Fruit fly (Drosophila melanogaster) whole organism, embryonic: ENCODE data around the gene CG3634.

Experiments
- Adf1 ChIP-seq: fragments of 200-800 bp; sonication (Bioruptor generic); IDR thresholded peaks from 2 replicates; pipeline ENCODE4 v1.3.6; 2022; ENCODE audit warnings: missing biosample characterization, missing genetic modification characterization
- Awh ChIP-seq: fragments of 200-800 bp; sonication (Bioruptor generic); IDR thresholded peaks from 2 replicates; pipeline ENCODE4, ENCODE4 v1.3.6; 2022; ENCODE audit warnings: missing biosample characterization, missing genetic modification characterization
- Bdp1 ChIP-seq: fragments of 200-800 bp; sonication (Bioruptor generic); optimal IDR thresholded peaks from 3 replicates; lab custom pipeline; 2016; ENCODE audit warnings: missing biosample characterization, missing genetic modification characterization
- BtbVII ChIP-seq: fragments of 200-800 bp; sonication (Bioruptor generic); optimal IDR thresholded peaks from 3 replicates; lab custom pipeline; 2017; ENCODE audit warnings: missing biosample characterization, mild to moderate bottlenecking, missing genetic modification characterization
- CG12155 ChIP-seq: fragments of 200-800 bp; sonication (Bioruptor generic); optimal IDR thresholded peaks from 3 replicates; lab custom pipeline; 2016; ENCODE audit warnings: missing biosample characterization, missing genetic modification characterization
- CG16863 ChIP-seq: fragments of 200-800 bp; sonication (Bioruptor generic); optimal IDR thresholded peaks from 3 replicates; lab custom pipeline; 2016; ENCODE audit warnings: missing biosample characterization, missing genetic modification characterization
- CG17568 ChIP-seq: fragments of 200-800 bp; sonication (Bioruptor generic); optimal IDR thresholded peaks from 2 replicates; lab custom pipeline; 2018; ENCODE audit warnings: missing biosample characterization, mild to moderate bottlenecking, missing genetic modification characterization, moderate library complexity
- CG18476 ChIP-seq: fragments of 200-800 bp; sonication (Bioruptor generic); optimal IDR thresholded peaks from 2 replicates; lab custom pipeline; 2016; ENCODE audit warnings: missing biosample characterization, mild to moderate bottlenecking, missing genetic modification characterization
- CG2889 ChIP-seq: fragments of 200-800 bp; sonication (Bioruptor generic); IDR thresholded peaks from 3 replicates; pipeline ENCODE4 v1.3.6; 2022; ENCODE audit warnings: missing biosample characterization, missing genetic modification characterization
- CG3065 ChIP-seq: fragments of 200-800 bp; sonication (Bioruptor generic); optimal IDR thresholded peaks from 2 replicates; lab custom pipeline; 2016; ENCODE audit warnings: missing biosample characterization, missing genetic modification characterization
- CG3163 ChIP-seq: fragments of 200-800 bp; sonication (Bioruptor generic); optimal IDR thresholded peaks from 3 replicates; lab custom pipeline; 2016; ENCODE audit warnings: missing biosample characterization, missing genetic modification characterization
- CG3995 ChIP-seq: fragments of 200-800 bp; sonication (Bioruptor generic); optimal IDR thresholded peaks from 3 replicates; lab custom pipeline; 2016; ENCODE audit warnings: missing biosample characterization, missing genetic modification characterization
- CG42726 ChIP-seq: fragments of 200-800 bp; sonication (Bioruptor generic); IDR thresholded peaks from 2 replicates; pipeline ENCODE4 v1.3.6; 2022; ENCODE audit warnings: missing biosample characterization, missing genetic modification characterization; ENCODE audit not compliant: partially characterized antibody
- CG4730 ChIP-seq: fragments of 200-800 bp; sonication (Bioruptor generic); IDR thresholded peaks from 2 replicates; pipeline ENCODE4 v1.3.6; 2022; ENCODE audit warnings: missing biosample characterization, missing genetic modification characterization
- CG5245 ChIP-seq: fragments of 200-800 bp; sonication (Bioruptor generic); optimal IDR thresholded peaks from 3 replicates; lab custom pipeline; 2016; ENCODE audit warnings: missing biosample characterization, missing genetic modification characterization
- CG6854 ChIP-seq: fragments of 200-800 bp; sonication (Bioruptor generic); optimal IDR thresholded peaks from 3 replicates; lab custom pipeline; 2017; ENCODE audit warnings: missing biosample characterization, mild to moderate bottlenecking, missing genetic modification characterization
- CG7745 ChIP-seq: fragments of 200-800 bp; sonication (Bioruptor generic); optimal IDR thresholded peaks from 2 replicates; lab custom pipeline; 2018; ENCODE audit warnings: missing biosample characterization, mild to moderate bottlenecking, missing genetic modification characterization, moderate library complexity
- CG7963 ChIP-seq: fragments of 200-800 bp; sonication (Bioruptor generic); IDR thresholded peaks from 3 replicates; pipeline ENCODE4 v1.3.6; 2022; ENCODE audit warnings: missing biosample characterization, missing genetic modification characterization; ENCODE audit not compliant: partially characterized antibody
- CG8478 ChIP-seq: fragments of >200 bp; optimal IDR thresholded peaks from 2 replicates; lab custom pipeline; 2018
- Eip74EF ChIP-seq, 2 experiments: fragments of 200-800 bp in 1 of 2; fragments of >200 bp in 1 of 2; sonication (Bioruptor generic) in 1 of 2; optimal IDR thresholded peaks; 2 replicates each; lab custom pipeline; 2017 to 2019; ENCODE audit warnings: missing biosample characterization in 2 of 2, missing genetic modification characterization in 2 of 2, mild to moderate bottlenecking in 1 of 2, moderate library complexity in 1 of 2
- Fer1 ChIP-seq: fragments of 200-800 bp; sonication (Bioruptor generic); optimal IDR thresholded peaks from 2 replicates; lab custom pipeline; 2017; ENCODE audit warnings: missing biosample characterization, mild to moderate bottlenecking, missing genetic modification characterization
- Gug ChIP-seq: fragments of 200-800 bp; sonication (Bioruptor generic); IDR thresholded peaks from 4 replicates; pipeline ENCODE4 v1.3.6; 2022; ENCODE audit warnings: missing biosample characterization, missing genetic modification characterization
- H15 ChIP-seq: fragments of 200-800 bp; sonication (Bioruptor generic); IDR thresholded peaks from 3 replicates; pipeline ENCODE4 v1.3.6; 2022; ENCODE audit warnings: missing biosample characterization, missing genetic modification characterization
- Hand ChIP-seq: fragments of 200-800 bp; sonication (Bioruptor generic); optimal IDR thresholded peaks from 2 replicates; lab custom pipeline; 2017; ENCODE audit warnings: mild to moderate bottlenecking, missing biosample characterization, missing genetic modification reagents, missing genetic modification characterization
- Hsf ChIP-seq: fragments of 200-800 bp; sonication (Bioruptor generic); optimal IDR thresholded peaks from 3 replicates; lab custom pipeline; 2016; ENCODE audit warnings: missing biosample characterization, missing genetic modification characterization
- Med ChIP-seq: fragments of 200-800 bp; sonication (Bioruptor generic); peaks from one replicate; lab custom pipeline; 2016; ENCODE audit warnings: missing biosample characterization, missing genetic modification characterization, mild to moderate bottlenecking, inconsistent platforms, moderate library complexity
- Mes4 ChIP-seq: fragments of 200-800 bp; sonication (Bioruptor generic); optimal IDR thresholded peaks from 2 replicates; lab custom pipeline; 2016; ENCODE audit warnings: missing biosample characterization, missing genetic modification characterization
- Rfx ChIP-seq: fragments of 200-800 bp; sonication (Bioruptor generic); IDR thresholded peaks from 2 replicates; pipeline ENCODE4 v1.3.6; 2022; ENCODE audit warnings: missing biosample characterization, missing genetic modification characterization
- Vsx1 ChIP-seq: fragments of 200-800 bp; sonication (Bioruptor generic); optimal IDR thresholded peaks from 2 replicates; lab custom pipeline; 2017; ENCODE audit warnings: missing biosample characterization, mild to moderate bottlenecking, missing genetic modification characterization, missing genetic modification reagents
- amos ChIP-seq: fragments of 200-800 bp; sonication (Bioruptor generic); IDR thresholded peaks from 2 replicates; pipeline ENCODE4 v1.3.6; 2022; ENCODE audit warnings: missing biosample characterization, missing genetic modification characterization; ENCODE audit not compliant: partially characterized antibody
- br ChIP-seq: fragments of >200 bp; optimal IDR thresholded peaks from 2 replicates; lab custom pipeline; 2017
- cad ChIP-seq: fragments of >200 bp; optimal IDR thresholded peaks from 2 replicates; lab custom pipeline; 2017; ENCODE audit warnings: missing biosample characterization, missing genetic modification characterization
- crc ChIP-seq: fragments of 200-800 bp; sonication (Bioruptor generic); optimal IDR thresholded peaks from 2 replicates; lab custom pipeline; 2016; ENCODE audit warnings: missing biosample characterization, missing genetic modification characterization
- dmrt99B ChIP-seq: fragments of 200-800 bp; sonication (Bioruptor generic); optimal IDR thresholded peaks from 2 replicates; lab custom pipeline; 2018; ENCODE audit warnings: missing biosample characterization, mild to moderate bottlenecking, missing genetic modification characterization, moderate library complexity
- dysf ChIP-seq: fragments of 200-800 bp; sonication (Bioruptor generic); IDR thresholded peaks from 3 replicates; pipeline ENCODE4 v1.3.6; 2022; ENCODE audit warnings: missing biosample characterization, missing genetic modification characterization
- en ChIP-seq: fragments of 200-800 bp; sonication (Bioruptor generic); optimal IDR thresholded peaks from 2 replicates; lab custom pipeline; 2016; ENCODE audit warnings: missing biosample characterization, missing genetic modification characterization
- fu2 ChIP-seq: fragments of 200-800 bp; sonication (Bioruptor generic); optimal IDR thresholded peaks from 2 replicates; lab custom pipeline; 2016; ENCODE audit warnings: missing biosample characterization, missing genetic modification characterization
- gcm2 ChIP-seq: fragments of 200-800 bp; sonication (Bioruptor generic); optimal IDR thresholded peaks from 2 replicates; lab custom pipeline; 2016; ENCODE audit warnings: missing biosample characterization, missing genetic modification characterization
- gfzf ChIP-seq: fragments of 200-800 bp; sonication (Bioruptor generic); optimal IDR thresholded peaks from 2 replicates; lab custom pipeline; 2016; ENCODE audit warnings: missing biosample characterization, mild to moderate bottlenecking, missing genetic modification characterization, moderate library complexity
- inv ChIP-seq: fragments of 200-800 bp; sonication (Bioruptor generic); IDR thresholded peaks from 2 replicates; pipeline ENCODE4 v1.3.6; 2022; ENCODE audit warnings: missing biosample characterization, missing genetic modification characterization; ENCODE audit not compliant: partially characterized antibody
- knrl ChIP-seq: fragments of 200-800 bp; sonication (Bioruptor generic); IDR thresholded peaks from 3 replicates; pipeline ENCODE4 v1.3.6; 2022; ENCODE audit warnings: missing biosample characterization, missing genetic modification characterization; ENCODE audit not compliant: partially characterized antibody
- nom ChIP-seq: fragments of 200-800 bp; sonication (Bioruptor generic); optimal IDR thresholded peaks from 2 replicates; lab custom pipeline; 2017; ENCODE audit warnings: missing biosample characterization, missing genetic modification characterization, mild to moderate bottlenecking, moderate library complexity, missing genetic modification reagents
- odd ChIP-seq: fragments of 200-800 bp; sonication (Bioruptor generic); optimal IDR thresholded peaks from 2 replicates; lab custom pipeline; 2017; ENCODE audit warnings: missing biosample characterization, mild to moderate bottlenecking, missing genetic modification characterization
- pnt ChIP-seq: fragments of 200-800 bp; sonication (Bioruptor generic); optimal IDR thresholded peaks from 3 replicates; lab custom pipeline; 2016; ENCODE audit warnings: missing biosample characterization, missing genetic modification characterization
- ranshi ChIP-seq: fragments of 200-800 bp; sonication (Bioruptor generic); IDR thresholded peaks from 2 replicates; pipeline ENCODE4 v1.3.6; 2022; ENCODE audit warnings: missing biosample characterization, missing genetic modification characterization
- scrt ChIP-seq: fragments of 200-800 bp; sonication (Bioruptor generic); optimal IDR thresholded peaks from 2 replicates; lab custom pipeline; 2018; ENCODE audit warnings: missing biosample characterization, mild to moderate bottlenecking, missing genetic modification characterization, moderate library complexity
- sob ChIP-seq: fragments of 200-800 bp; sonication (Bioruptor generic); IDR thresholded peaks from 2 replicates; pipeline ENCODE4 v1.3.6; 2022; ENCODE audit warnings: missing biosample characterization, missing genetic modification characterization
- trh ChIP-seq: fragments of 200-800 bp; sonication (Bioruptor generic); optimal IDR thresholded peaks from 2 replicates; lab custom pipeline; 2016; ENCODE audit warnings: missing biosample characterization, missing genetic modification characterization
- ttk ChIP-seq: fragments of 200-800 bp; sonication (Bioruptor generic); IDR thresholded peaks from 2 replicates; pipeline ENCODE4 v2.1.2; 2022; ENCODE audit warnings: missing biosample characterization, missing genetic modification characterization
- vvl ChIP-seq: fragments of 200-800 bp; sonication (Bioruptor generic); IDR thresholded peaks from 2 replicates; pipeline ENCODE4 v1.3.6; 2022; ENCODE audit warnings: missing biosample characterization, missing genetic modification characterization

CG3634 gene

dm6 chr3L:20837831-20838301 is 28.8 kb upstream of the CG3634 start (continued):
- no peak for TF ChIP-seq Hand
- TF ChIP-seq odd (GFP tag; lab: Kevin White, UChicago) = no peak
- TF ChIP-seq inv (GFP tag; lab: Robert Waterston, UW) = no peak
- no peak for TF ChIP-seq Hsf
- TF ChIP-seq Adf1 (GFP tag; lab: Robert Waterston, UW) = 0 out of 2 replicates have a peak, but pooled peaks have one; percentile 4
- no peak for TF ChIP-seq CG3163 (GFP tag; lab: Kevin White, UChicago)
- TF ChIP-seq knrl = no peak
- no peak for TF ChIP-seq BtbVII (GFP tag; lab: Kevin White, UChicago)
- TF ChIP-seq amos (GFP tag; lab: Robert Waterston, UW) = peak; percentile 29; the same call in 1 of the 2 replicates
- TF ChIP-seq Awh (GFP tag; lab: Robert Waterston, UW) = no peak
- TF ChIP-seq CG6854 (GFP tag; lab: Kevin White, UChicago) = no peak
- TF ChIP-seq Med (GFP tag; lab: Kevin White, UChicago) = peak; percentile 15
- no peak for TF ChIP-seq dysf (GFP tag; lab: Robert Waterston, UW)
- TF ChIP-seq nom = no peak
- no peak for TF ChIP-seq CG18476 (GFP tag; lab: Kevin White, UChicago)
- TF ChIP-seq Gug (GFP tag; lab: Robert Waterston, UW) = no peak
- peak; percentile 30; the same call in 1 of the 2 replicates for TF ChIP-seq vvl (GFP tag; lab: Robert Waterston, UW)
- peak; percentile 24 for TF ChIP-seq Vsx1 (GFP tag; lab: Kevin White, UChicago)
- TF ChIP-seq Mes4 = no peak
- no peak for TF ChIP-seq CG2889 (GFP tag; lab: Robert Waterston, UW)
- TF ChIP-seq scrt (GFP tag; lab: Kevin White, UChicago) = no peak
- no peak for TF ChIP-seq Bdp1 (GFP tag; lab: Kevin White, UChicago)
- TF ChIP-seq CG3995 = no peak

dm6 chr3L:20837040-20837830 is 28.2 kb upstream of the CG3634 start, which contains the start of gene CG13255:
CG13255 (plus strand) TSS chr3L:20837488.
- TF ChIP-seq crc (no peak), Eip74EF (GFP tag; optimal IDR thresholded peaks at IDR 0.05; lab: Kevin White, UChicago) (peak in 1 of 2 experiments; percentile 24), H15 (GFP tag; lab: Robert Waterston, UW) (peak; percentile 56; the same call in 1 of the 3 replicates), ranshi (GFP tag; lab: Robert Waterston, UW) (peak; percentile 47; the same call in 1 of the 2 replicates), CG7745 (tag; lab: Kevin White, UChicago) (no peak), nom (no peak), en (GFP tag; lab: Kevin White, UChicago) (no peak), ttk (no peak), CG17568 (GFP tag; lab: Kevin White, UChicago) (no peak), pnt (GFP tag; lab: Kevin White, UChicago) (peak; percentile 20), CG12155 (peak; percentile 29), gcm2 (GFP tag; lab: Kevin White, UChicago) (no peak), sob (GFP tag; lab: Robert Waterston, UW) (peak; percentile 42; the same call in 1 of the 2 replicates), CG8478 (no peak), CG7963 (GFP tag; lab: Robert Waterston, UW) (no peak), br (lab: Kevin White, UChicago) (no peak), trh (GFP tag; lab: Kevin White, UChicago) (no peak), CG16863 (GFP tag; lab: Kevin White, UChicago) (no peak), Fer1 (peak; percentile 48), CG42726 (GFP tag; lab: Robert Waterston, UW) (no peak), CG3065 (no peak), fu2 (peak; percentile 25), CG4730 (GFP tag; lab: Robert Waterston, UW) (no peak), dmrt99B (tag; lab: Kevin White, UChicago) (peak; percentile 58), cad (GFP tag; lab: Kevin White, UChicago) (no peak), CG5245 (no peak), gfzf (no peak), Rfx (GFP tag; lab: Robert Waterston, UW) (peak; percentile 60)
